Worm (Caenorhabditis elegans) whole organism, late embryonic: ENCODE data around the gene gtap-2.
A peak's percentile ranks its signal among the peaks of the same experiment; 100 is the strongest.

Experiments
- F13H6.1 ChIP-seq: sonication (generic microtip); optimal IDR thresholded peaks from 2 replicates; lab custom pipeline; 2016; ENCODE audit warnings: missing genetic modification characterization, missing compliant biosample characterization
- ama-1 ChIP-seq: fragments of 150-350 bp; optimal IDR thresholded peaks from 2 replicates; lab custom pipeline; 2014
- ceh-48 ChIP-seq: sonication (generic microtip); optimal IDR thresholded peaks from 2 replicates; lab custom pipeline; 2016; ENCODE audit warnings: missing genetic modification characterization, inconsistent platforms, missing compliant biosample characterization
- che-1 ChIP-seq: sonication (generic microtip); optimal IDR thresholded peaks from 2 replicates; lab custom pipeline; 2016; ENCODE audit warnings: mild to moderate bottlenecking, missing genetic modification characterization, missing compliant biosample characterization
- elt-4 ChIP-seq: sonication (generic microtip); optimal IDR thresholded peaks from 2 replicates; lab custom pipeline; 2016; ENCODE audit warnings: missing genetic modification characterization, missing compliant biosample characterization
- fax-1 ChIP-seq: sonication (generic microtip); optimal IDR thresholded peaks from 2 replicates; lab custom pipeline; 2016; ENCODE audit warnings: missing genotype, missing genetic modification characterization, missing compliant biosample characterization
- fkh-6 ChIP-seq: sonication (generic microtip); optimal IDR thresholded peaks from 2 replicates; lab custom pipeline; 2016; ENCODE audit warnings: missing genetic modification characterization, missing compliant biosample characterization
- gmeb-2 ChIP-seq: sonication (generic microtip); optimal IDR thresholded peaks from 2 replicates; lab custom pipeline; 2016; ENCODE audit warnings: missing genetic modification characterization, inconsistent platforms, missing compliant biosample characterization
- hlh-13 ChIP-seq: fragments of 200-800 bp; sonication (Bioruptor generic); optimal IDR thresholded peaks from 2 replicates; lab custom pipeline; 2018; ENCODE audit warnings: mild to moderate bottlenecking, missing genetic modification characterization, missing compliant biosample characterization
- hlh-15 ChIP-seq: sonication (generic microtip); optimal IDR thresholded peaks from 2 replicates; lab custom pipeline; 2016; ENCODE audit warnings: missing genetic modification characterization, missing compliant biosample characterization
- hlh-30 ChIP-seq: sonication (generic microtip); optimal IDR thresholded peaks from 2 replicates; lab custom pipeline; 2017; ENCODE audit warnings: antibody characterized with exemption, missing genetic modification characterization, missing compliant biosample characterization; ENCODE audit not compliant: insufficient read depth
- hlh-6 ChIP-seq: sonication (generic microtip); optimal IDR thresholded peaks from 2 replicates; lab custom pipeline; 2016; ENCODE audit warnings: missing genotype, missing genetic modification characterization, missing compliant biosample characterization
- lim-6 ChIP-seq: sonication (generic microtip); optimal IDR thresholded peaks from 2 replicates; lab custom pipeline; 2016; ENCODE audit warnings: missing genetic modification characterization, missing compliant biosample characterization
- nfya-1 ChIP-seq: sonication (generic microtip); optimal IDR thresholded peaks from 2 replicates; lab custom pipeline; 2017; ENCODE audit warnings: missing genetic modification characterization, mild to moderate bottlenecking, missing compliant biosample characterization, antibody characterized with exemption, moderate library complexity
- nhr-11 ChIP-seq: fragments of 150-350 bp; optimal IDR thresholded peaks from 2 replicates; lab custom pipeline; 2014; ENCODE audit warnings: missing biosample characterization, missing genetic modification characterization
- pag-3 ChIP-seq: sonication (generic microtip); optimal IDR thresholded peaks from 2 replicates; lab custom pipeline; 2016; ENCODE audit warnings: missing compliant biosample characterization, missing genetic modification characterization, borderline replicate concordance
- pha-2 ChIP-seq: sonication (generic microtip); optimal IDR thresholded peaks from 2 replicates; lab custom pipeline; 2017; ENCODE audit warnings: mild to moderate bottlenecking, missing genetic modification characterization, missing compliant biosample characterization
- pha-4 ChIP-seq: fragments of 150-350 bp; optimal IDR thresholded peaks from 2 replicates; lab custom pipeline; 2018; ENCODE audit warnings: missing biosample characterization, missing genetic modification reagents, missing genetic modification characterization
- rnt-1 ChIP-seq: sonication (generic microtip); optimal IDR thresholded peaks from 2 replicates; lab custom pipeline; 2016; ENCODE audit warnings: missing genetic modification characterization, missing compliant biosample characterization
- sox-2 ChIP-seq: fragments of 200-800 bp; sonication (Bioruptor generic); IDR thresholded peaks from 2 replicates; pipeline ENCODE4 v1.3.6; 2022; ENCODE audit warnings: missing genetic modification reagents, missing genetic modification characterization, missing compliant biosample characterization
- sox-4 ChIP-seq: sonication (generic microtip); optimal IDR thresholded peaks from 2 replicates; lab custom pipeline; 2017; ENCODE audit warnings: mild to moderate bottlenecking, missing genetic modification characterization, inconsistent platforms, missing compliant biosample characterization
- syd-9 ChIP-seq: sonication (generic microtip); optimal IDR thresholded peaks from 2 replicates; lab custom pipeline; 2016; ENCODE audit warnings: mild to moderate bottlenecking, missing genetic modification characterization, moderate library complexity, missing compliant biosample characterization
- tbx-2 ChIP-seq: sonication (generic microtip); optimal IDR thresholded peaks from 2 replicates; lab custom pipeline; 2016; ENCODE audit warnings: missing genetic modification characterization, missing compliant biosample characterization
- tbx-7 ChIP-seq: sonication (generic microtip); optimal IDR thresholded peaks from 2 replicates; lab custom pipeline; 2016; ENCODE audit warnings: missing genotype, missing genetic modification characterization, missing compliant biosample characterization
- ttx-3 ChIP-seq: sonication (generic microtip); optimal IDR thresholded peaks from 2 replicates; lab custom pipeline; 2016; ENCODE audit warnings: missing genetic modification reagents, missing genetic modification characterization, missing compliant biosample characterization
- unc-3 ChIP-seq, 2 experiments: fragments of 200-800 bp in 1 of 2; sonication (Bioruptor generic) in 1 of 2; sonication (generic microtip) in 1 of 2; conservative IDR thresholded peaks in 1 of 2; optimal IDR thresholded peaks in 1 of 2; 2 replicates each; pipeline versions ENCODE4 v1.3.6 to Lab custom; 2016 to 2022; ENCODE audit warnings: missing compliant biosample characterization in 2 of 2, missing genetic modification characterization in 2 of 2, missing genetic modification reagents in 1 of 2
- unc-55 ChIP-seq: sonication (generic microtip); optimal IDR thresholded peaks from 2 replicates; lab custom pipeline; 2017; ENCODE audit warnings: missing biosample characterization, missing genetic modification reagents, missing genetic modification characterization

The gtap-2 gene

DNA sequence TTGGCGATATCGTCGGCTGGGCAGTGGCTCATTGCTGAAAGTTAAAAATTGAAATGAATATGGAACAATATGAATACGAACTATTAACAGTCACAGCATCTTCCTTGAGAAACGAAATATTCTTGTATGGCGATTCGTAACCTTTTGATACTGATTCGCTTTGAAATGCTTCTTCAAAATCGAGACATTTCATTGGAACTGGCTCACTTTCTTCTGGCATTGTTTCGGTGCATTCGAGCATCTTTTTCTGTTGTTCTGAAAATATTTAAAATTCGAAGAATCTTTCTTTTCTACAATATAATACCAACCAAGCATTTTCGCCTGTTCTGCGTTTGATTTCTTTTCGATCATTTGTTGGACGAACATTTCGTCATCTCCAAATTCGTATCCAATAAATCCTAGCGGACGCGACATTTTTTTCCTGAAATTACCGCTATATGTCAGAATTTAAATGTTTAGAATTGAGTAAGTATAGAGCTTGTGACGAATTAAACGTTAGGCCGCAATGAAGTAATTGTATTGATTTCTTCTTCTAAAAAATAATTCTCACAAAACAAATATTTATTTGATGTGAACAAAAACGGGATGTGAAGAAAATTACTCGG is 16.1 kb downstream of the gtap-2 start, which contains the start of gene lin-52:
Gene lin-52, minus strand, starts transcription at position 421 of the 605 bp plus-strand sequence.
- TF ChIP-seq hlh-13 (GFP tag; lab: Kevin White, UChicago), result no peak
- TF ChIP-seq unc-3 (GFP tag; conservative IDR thresholded peaks at IDR 0.05; lab: Robert Waterston, UW), result no peak
- no peak for TF ChIP-seq unc-3 (tag; optimal IDR thresholded peaks at IDR 0.05; lab: Kevin White, UChicago)
- no peak for TF ChIP-seq ama-1 (lab: Kevin White, UChicago)
- no peak for TF ChIP-seq che-1 (tag; lab: Kevin White, UChicago)
- TF ChIP-seq tbx-7 (tag; lab: Kevin White, UChicago), result no peak
- no peak for TF ChIP-seq hlh-6
- no peak for TF ChIP-seq tbx-2 (tag; lab: Kevin White, UChicago)
- TF ChIP-seq pha-2 (tag; lab: Kevin White, UChicago), result no peak
- TF ChIP-seq, all 69 proteins: peak for 0

ce11 chrIII:9825073-9825828 is 16.9 kb downstream of the gtap-2 start, which contains the start of gene ZK632.9:
Gene ZK632.9, minus strand, starts transcription at chrIII:9825432.
- TF ChIP-seq hlh-13 (GFP tag; lab: Kevin White, UChicago) (no peak), unc-55 (no peak), syd-9 (no peak), tbx-2 (tag; lab: Kevin White, UChicago) (peak; percentile 14), elt-4 (tag; lab: Kevin White, UChicago) (no peak)

- no peak for TF ChIP-seq gmeb-2
- peak; percentile 55 for TF ChIP-seq hlh-30 (tag; lab: Kevin White, UChicago)
- TF ChIP-seq nfya-1 (tag; lab: Kevin White, UChicago), result peak; percentile 3
These were observed 17.7 kb downstream of the gtap-2 start for ce11 chrIII:9826005-9826404.

ce11 chrIII:9827163-9827951 is 19.0 kb downstream of the gtap-2 start, which contains the start of the genes ZK632.10 and ZK632.11:
Gene ZK632.10, minus strand, starts transcription at chrIII:9827722.
Gene ZK632.11, plus strand, starts transcription at chrIII:9827915.
- TF ChIP-seq nfya-1 (tag; lab: Kevin White, UChicago) (peak; percentile 18), nhr-11 (no peak), rnt-1 (tag; lab: Kevin White, UChicago) (peak; percentile 7), fax-1 (no peak), ttx-3 (tag; lab: Kevin White, UChicago) (no peak), sox-2 (GFP tag; lab: Robert Waterston, UW) (no peak), fkh-6 (tag; lab: Kevin White, UChicago) (no peak), F13H6.1 (tag; lab: Kevin White, UChicago) (no peak), lim-6 (tag; lab: Kevin White, UChicago) (no peak), pag-3 (tag; lab: Kevin White, UChicago) (no peak), hlh-15 (tag; lab: Kevin White, UChicago) (no peak), sox-4 (tag; lab: Kevin White, UChicago) (no peak), ceh-48 (tag; lab: Kevin White, UChicago) (no peak), hlh-30 (tag; lab: Kevin White, UChicago) (peak; percentile 78), pha-4 (tag; lab: Kevin White, UChicago) (no peak)

DNA sequence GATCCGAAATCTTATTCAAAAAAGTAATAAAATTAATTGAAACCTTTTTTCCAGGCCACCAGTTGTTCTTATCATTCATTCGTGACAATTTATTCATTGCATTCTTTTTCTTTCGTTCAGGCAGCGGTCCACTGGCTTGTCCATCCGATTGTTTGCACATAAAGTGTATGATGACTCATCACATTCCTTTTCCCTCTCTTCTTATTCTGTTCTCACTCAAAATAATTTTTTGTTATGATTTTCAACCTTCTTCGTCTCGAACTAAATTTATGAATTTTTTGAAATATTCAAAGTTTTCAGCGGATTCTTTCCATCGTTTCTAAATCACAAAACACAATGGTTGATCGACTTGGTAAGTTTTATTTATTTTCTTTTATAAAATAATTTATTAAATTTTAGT is 22.2 kb downstream of the gtap-2 start, which contains the start of gene ZK632.12:
Gene ZK632.12, plus strand, starts transcription at position 301 of the 400 bp plus-strand sequence.
- no peak for TF ChIP-seq pha-4 (tag; lab: Kevin White, UChicago)
